Worm (Caenorhabditis elegans) whole organism, midembryonic: Measurements from ENCODE around the gene Y60A9.3.

ENCODE experiments used
- cog-1 ChIP-seq: sonication (generic microtip); optimal IDR thresholded peaks from 2 replicates; lab custom pipeline; 2016; ENCODE audit warnings: missing genetic modification characterization, missing compliant biosample characterization
- flt-1 ChIP-seq: fragments of 200-800 bp; sonication (Bioruptor generic); IDR thresholded peaks from 2 replicates; pipeline ENCODE4 v1.3.6; 2022; ENCODE audit warnings: missing genetic modification characterization, missing compliant biosample characterization
- klf-2 ChIP-seq: fragments of 200-800 bp; sonication (Bioruptor generic); conservative IDR thresholded peaks from 2 replicates; pipeline ENCODE4 v1.3.6; 2022; ENCODE audit warnings: missing genetic modification reagents, missing genetic modification characterization, missing compliant biosample characterization
- med-1 ChIP-seq: sonication (generic microtip); optimal IDR thresholded peaks from 2 replicates; lab custom pipeline; 2017; ENCODE audit warnings: missing genetic modification characterization, mild to moderate bottlenecking, missing compliant biosample characterization, antibody characterized with exemption, missing genetic modification reagents; ENCODE audit not compliant: insufficient read depth
- ref-1 ChIP-seq: fragments of 200-800 bp; sonication (Bioruptor generic); conservative IDR thresholded peaks from 2 replicates; pipeline ENCODE4 v1.3.6; 2022; ENCODE audit warnings: missing genetic modification reagents, missing genetic modification characterization, missing compliant biosample characterization
- tab-1 ChIP-seq: fragments of 200-800 bp; sonication (Bioruptor generic); IDR thresholded peaks from 2 replicates; pipeline ENCODE4 v1.3.6; 2022; ENCODE audit warnings: missing genetic modification characterization, missing compliant biosample characterization
- ztf-23 ChIP-seq: fragments of 200-800 bp; sonication (Bioruptor generic); IDR thresholded peaks from 2 replicates; pipeline ENCODE4 v1.3.6; 2022; ENCODE audit warnings: missing genetic modification reagents, missing genetic modification characterization, missing compliant biosample characterization
- ztf-29 ChIP-seq: fragments of 200-800 bp; sonication (Bioruptor generic); IDR thresholded peaks from 2 replicates; pipeline ENCODE4 v1.3.6; 2022; ENCODE audit warnings: missing genetic modification reagents, missing genetic modification characterization, missing compliant biosample characterization

ce11 chrX:14335220-14335619 is 47.8 kb upstream of the Y60A9.3 start, which contains the start of gene K04G11.1:
- TF ChIP-seq ztf-23: no peak
- no peak for TF ChIP-seq med-1 (GFP tag; lab: Kevin White, UChicago)
- no peak for TF ChIP-seq flt-1 (GFP tag; lab: Robert Waterston, UW)
- no peak for TF ChIP-seq klf-2 (GFP tag; lab: Robert Waterston, UW)
- TF ChIP-seq ref-1 (GFP tag; lab: Robert Waterston, UW): no peak
- TF ChIP-seq cog-1: no peak
- TF ChIP-seq tab-1 (GFP tag; lab: Robert Waterston, UW): no peak
- TF ChIP-seq ztf-29: no peak
